Fruit fly (Drosophila melanogaster) whole organism, adult: Measurements from ENCODE around the gene fd96Cb.

Experiments
- CG11617 ChIP-seq: fragments of 200-800 bp; sonication (Bioruptor generic); optimal IDR thresholded peaks from 2 replicates; lab custom pipeline; 2017; ENCODE audit warnings: mild to moderate bottlenecking, missing biosample characterization, missing genetic modification reagents, missing genetic modification characterization
- CG14711 ChIP-seq: fragments of 200-800 bp; sonication (Bioruptor generic); optimal IDR thresholded peaks from 2 replicates; lab custom pipeline; 2018; ENCODE audit warnings: missing biosample characterization, mild to moderate bottlenecking, missing genetic modification characterization, moderate library complexity
- CG1620 ChIP-seq: fragments of 200-800 bp; sonication (Bioruptor generic); optimal IDR thresholded peaks from 2 replicates; lab custom pipeline; 2016; ENCODE audit warnings: missing biosample characterization, missing genetic modification characterization
- CG33017 ChIP-seq: fragments of 200-800 bp; sonication (Bioruptor generic); optimal IDR thresholded peaks from 2 replicates; lab custom pipeline; 2018; ENCODE audit warnings: missing biosample characterization, mild to moderate bottlenecking, missing genetic modification characterization, moderate library complexity
- CG5204 ChIP-seq: fragments of 200-800 bp; sonication (Bioruptor generic); optimal IDR thresholded peaks from 2 replicates; lab custom pipeline; 2016; ENCODE audit warnings: missing biosample characterization, missing genetic modification characterization
- CG7045 ChIP-seq: fragments of 200-800 bp; sonication (Bioruptor generic); optimal IDR thresholded peaks from 2 replicates; lab custom pipeline; 2017; ENCODE audit warnings: missing biosample characterization, mild to moderate bottlenecking, missing genetic modification characterization
- Clk ChIP-seq: fragments of 200-800 bp; sonication (Bioruptor generic); optimal IDR thresholded peaks from 2 replicates; lab custom pipeline; 2017; ENCODE audit warnings: missing biosample characterization, missing genetic modification characterization
- Crg-1 ChIP-seq: fragments of 200-800 bp; sonication (Bioruptor generic); optimal IDR thresholded peaks from 2 replicates; lab custom pipeline; 2016; ENCODE audit warnings: missing biosample characterization, missing genetic modification characterization
- Hr96 ChIP-seq: fragments of 200-800 bp; sonication (Bioruptor generic); optimal IDR thresholded peaks from 2 replicates; lab custom pipeline; 2016; ENCODE audit warnings: missing biosample characterization, missing genetic modification characterization
- Mnt ChIP-seq: fragments of 200-800 bp; sonication (Bioruptor generic); optimal IDR thresholded peaks from 2 replicates; lab custom pipeline; 2016; ENCODE audit warnings: missing biosample characterization, mild to moderate bottlenecking, missing genetic modification characterization
- bab1 ChIP-seq: fragments of 200-800 bp; sonication (Bioruptor generic); optimal IDR thresholded peaks from 3 replicates; lab custom pipeline; 2019; ENCODE audit warnings: missing biosample characterization, mild to moderate bottlenecking, missing genetic modification characterization, moderate library complexity
- cic ChIP-seq: fragments of 200-800 bp; sonication (Bioruptor generic); optimal IDR thresholded peaks from 2 replicates; lab custom pipeline; 2017; ENCODE audit warnings: missing biosample characterization, mild to moderate bottlenecking, missing genetic modification characterization, moderate library complexity
- cnc ChIP-seq, 2 experiments: fragments of >200 bp; optimal IDR thresholded peaks; 2 replicates each; lab custom pipeline; 2017
- kay ChIP-seq: fragments of 200-800 bp; sonication (Bioruptor generic); peaks from one replicate; lab custom pipeline; 2016; ENCODE audit warnings: missing biosample characterization, missing genetic modification characterization, borderline replicate concordance
- ovo ChIP-seq: fragments of 200-800 bp; sonication (Bioruptor generic); optimal IDR thresholded peaks from 2 replicates; lab custom pipeline; 2016; ENCODE audit warnings: missing biosample characterization, missing genetic modification characterization
- pad ChIP-seq: fragments of 200-800 bp; sonication (Bioruptor generic); optimal IDR thresholded peaks from 3 replicates; lab custom pipeline; 2017; ENCODE audit warnings: missing biosample characterization, missing genetic modification characterization, mild to moderate bottlenecking, moderate library complexity, missing genetic modification reagents
- tj ChIP-seq: fragments of 200-800 bp; sonication (Bioruptor generic); optimal IDR thresholded peaks from 3 replicates; lab custom pipeline; 2017; ENCODE audit warnings: missing biosample characterization, mild to moderate bottlenecking, missing genetic modification characterization, moderate library complexity
- toe ChIP-seq: fragments of 200-800 bp; sonication (Bioruptor generic); optimal IDR thresholded peaks from 2 replicates; lab custom pipeline; 2016; ENCODE audit warnings: missing biosample characterization, missing genetic modification characterization

fd96Cb gene

DNA sequence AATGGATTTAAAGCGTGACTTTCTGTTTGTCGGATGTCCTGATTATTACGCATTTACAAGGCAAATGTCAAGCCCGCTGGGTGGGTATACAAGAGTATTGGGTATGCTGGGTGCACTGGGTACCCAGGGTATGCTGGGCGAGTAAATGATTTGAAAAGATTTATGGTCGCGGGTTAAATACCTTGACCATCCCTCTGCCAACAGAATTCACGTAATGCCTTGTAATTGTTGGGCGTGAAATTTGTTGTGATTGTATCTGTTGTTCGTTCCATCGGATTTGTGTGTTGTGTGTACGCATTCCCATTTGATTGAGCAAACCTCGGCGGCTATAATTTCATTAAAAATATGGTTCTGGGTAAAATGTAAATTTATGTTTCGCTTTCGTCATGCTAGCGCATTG lies 16.1 kb upstream of the fd96Cb start:
- TF ChIP-seq Clk (GFP tag; lab: Kevin White, UChicago), result no peak
- no peak for TF ChIP-seq tj (GFP tag; lab: Kevin White, UChicago)
- TF ChIP-seq Mnt, result no peak
- TF ChIP-seq CG33017 (tag; lab: Kevin White, UChicago), result no peak
- TF ChIP-seq toe (GFP tag; lab: Kevin White, UChicago), result no peak
- TF ChIP-seq CG1620 (GFP tag; lab: Kevin White, UChicago), result no peak
- TF ChIP-seq CG11617 (GFP tag; lab: Kevin White, UChicago), result no peak
- TF ChIP-seq Crg-1 (GFP tag; lab: Kevin White, UChicago), result no peak
- TF ChIP-seq CG14711, result no peak
- TF ChIP-seq pad (GFP tag; lab: Kevin White, UChicago), result no peak

- no peak for TF ChIP-seq Hr96 (GFP tag; lab: Kevin White, UChicago)
- peak; percentile 2 for TF ChIP-seq pad (GFP tag; lab: Kevin White, UChicago)
- no peak for TF ChIP-seq Crg-1 (GFP tag; lab: Kevin White, UChicago)
- no peak for TF ChIP-seq CG5204 (GFP tag; lab: Kevin White, UChicago)
- TF ChIP-seq bab1, result no peak
- TF ChIP-seq kay (GFP tag; lab: Kevin White, UChicago), result no peak
- TF ChIP-seq CG14711, result no peak
Observed at dm6 chr3R:25080446-25080845, 14.4 kb upstream of the fd96Cb start.

DNA sequence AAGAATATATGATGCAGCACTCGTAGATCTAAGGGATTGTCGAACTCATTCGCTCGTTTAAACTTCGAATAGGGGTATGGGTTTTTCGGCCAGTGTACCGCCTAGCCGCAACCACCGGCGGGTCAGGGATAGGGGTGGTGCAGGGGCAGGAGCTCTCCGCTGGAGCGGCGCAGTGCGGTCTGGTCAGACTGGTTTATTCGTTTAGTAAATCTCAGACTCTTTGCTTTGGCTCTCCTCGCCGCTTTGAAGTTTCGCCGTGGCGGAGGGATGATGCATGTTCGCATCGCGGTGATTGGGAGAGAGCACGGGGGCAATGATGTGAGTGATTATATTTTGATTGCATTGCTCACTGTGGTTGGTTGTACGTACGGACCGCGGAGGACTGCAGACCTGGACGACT lies 12.5 kb upstream of the fd96Cb start, which contains the start of gene fd96Ca:
TSS of gene fd96Ca (plus strand) at position 337 of the 400 bp plus-strand sequence.
- TF ChIP-seq CG14711, result no peak

DNA sequence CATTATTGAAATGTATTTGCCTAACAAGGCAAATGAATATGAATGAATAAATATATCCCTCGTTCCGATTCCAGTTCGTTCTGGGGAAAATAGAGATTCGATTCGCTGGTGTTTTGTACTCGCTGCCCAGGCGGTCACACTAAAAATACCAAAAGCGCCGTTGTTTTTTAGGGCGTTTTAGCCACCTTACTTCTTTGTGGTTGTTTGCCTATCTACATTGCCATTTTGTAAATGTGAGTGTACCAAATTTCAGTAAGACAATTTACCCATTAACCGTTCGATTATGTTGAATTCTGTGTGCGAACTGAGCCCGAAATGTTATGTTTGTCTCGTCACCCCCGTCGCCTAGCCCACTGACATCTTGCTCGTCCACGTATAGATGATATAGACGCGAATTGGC lies 2.7 kb downstream of the fd96Cb start, which contains the start of the genes CG33095 and CG33096:
TSS of gene CG33095 (plus strand) at position 187 of the 400 bp plus-strand sequence.
TSS of gene CG33096 (plus strand) at position 187 of the 400 bp plus-strand sequence.
- TF ChIP-seq kay (GFP tag; lab: Kevin White, UChicago), result no peak
- no peak for TF ChIP-seq Crg-1 (GFP tag; lab: Kevin White, UChicago)
- no peak for TF ChIP-seq CG7045 (GFP tag; lab: Kevin White, UChicago)
- TF ChIP-seq cic (GFP tag; lab: Kevin White, UChicago), result no peak
- peak; percentile 21 for TF ChIP-seq CG1620 (GFP tag; lab: Kevin White, UChicago)
- no peak for TF ChIP-seq toe (GFP tag; lab: Kevin White, UChicago)

dm6 chr3R:25102253-25102652 lies 7.4 kb downstream of the fd96Cb start, which contains the start of gene CG45095:
CG45095 (plus strand) TSS chr3R:25102553.
- TF ChIP-seq tj (GFP tag; lab: Kevin White, UChicago), result no peak
- TF ChIP-seq cnc (optimal IDR thresholded peaks at IDR 0.05; lab: Kevin White, UChicago), result no peak
- TF ChIP-seq CG7045 (GFP tag; lab: Kevin White, UChicago), result no peak
- no peak for TF ChIP-seq bab1
- TF ChIP-seq CG11617 (GFP tag; lab: Kevin White, UChicago), result no peak
- TF ChIP-seq Hr96 (GFP tag; lab: Kevin White, UChicago), result no peak
- TF ChIP-seq kay (GFP tag; lab: Kevin White, UChicago), result no peak
- no peak for TF ChIP-seq CG5204 (GFP tag; lab: Kevin White, UChicago)
- no peak for TF ChIP-seq CG14711
- TF ChIP-seq Clk (GFP tag; lab: Kevin White, UChicago), result no peak
- no peak for TF ChIP-seq cic (GFP tag; lab: Kevin White, UChicago)
- TF ChIP-seq CG1620 (GFP tag; lab: Kevin White, UChicago), result no peak
- TF ChIP-seq toe (GFP tag; lab: Kevin White, UChicago), result no peak

DNA sequence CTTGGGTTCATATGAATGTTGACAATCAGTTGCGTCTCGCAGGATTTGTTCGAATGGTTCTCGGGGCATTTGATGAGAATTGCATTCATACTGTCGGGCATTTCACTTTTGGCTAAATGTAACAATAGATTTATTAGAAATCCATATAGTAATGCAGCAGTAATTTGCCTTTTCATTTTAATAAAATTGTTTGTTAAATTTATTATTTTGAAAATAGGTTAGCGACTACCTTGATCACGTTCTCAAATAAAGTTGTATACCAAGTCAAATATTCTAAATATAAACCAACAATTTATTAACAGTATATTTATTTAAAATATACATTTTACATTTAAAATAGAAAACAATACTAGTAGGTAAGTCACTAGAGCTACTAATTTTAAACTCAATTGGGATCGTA lies 14.1 kb downstream of the fd96Cb start, which contains the start of gene CG34027:
TSS of gene CG34027 (minus strand) at position 101 of the 400 bp plus-strand sequence.
- TF ChIP-seq CG14711 (no peak), pad (GFP tag; lab: Kevin White, UChicago) (no peak), CG7045 (GFP tag; lab: Kevin White, UChicago) (no peak), bab1 (no peak), ovo (GFP tag; lab: Kevin White, UChicago) (no peak), CG5204 (GFP tag; lab: Kevin White, UChicago) (no peak), Clk (GFP tag; lab: Kevin White, UChicago) (no peak), kay (GFP tag; lab: Kevin White, UChicago) (no peak), CG1620 (GFP tag; lab: Kevin White, UChicago) (no peak), toe (GFP tag; lab: Kevin White, UChicago) (no peak), Hr96 (GFP tag; lab: Kevin White, UChicago) (no peak)

- TF ChIP-seq ovo (GFP tag; lab: Kevin White, UChicago) (no peak), CG7045 (GFP tag; lab: Kevin White, UChicago) (no peak), bab1 (no peak)
Observed at dm6 chr3R:25112466-25112939, 17.7 kb downstream of the fd96Cb start, which contains the start of gene Nepl16. Nepl16 (minus strand) TSS chr3R:25112516.

dm6 chr3R:25122736-25123211 lies 28.0 kb downstream of the fd96Cb start, which contains the start of the genes CG31510 and TTLL5:
CG31510 (minus strand) TSS chr3R:25122920.
TTLL5 (minus strand) TSS chr3R:25122920.
- no peak for TF ChIP-seq tj (GFP tag; lab: Kevin White, UChicago)
- TF ChIP-seq bab1, result peak; percentile 37
